Worm (Caenorhabditis elegans): ENCODE results near the gene C01G10.7.

Gene C01G10.7

DNA sequence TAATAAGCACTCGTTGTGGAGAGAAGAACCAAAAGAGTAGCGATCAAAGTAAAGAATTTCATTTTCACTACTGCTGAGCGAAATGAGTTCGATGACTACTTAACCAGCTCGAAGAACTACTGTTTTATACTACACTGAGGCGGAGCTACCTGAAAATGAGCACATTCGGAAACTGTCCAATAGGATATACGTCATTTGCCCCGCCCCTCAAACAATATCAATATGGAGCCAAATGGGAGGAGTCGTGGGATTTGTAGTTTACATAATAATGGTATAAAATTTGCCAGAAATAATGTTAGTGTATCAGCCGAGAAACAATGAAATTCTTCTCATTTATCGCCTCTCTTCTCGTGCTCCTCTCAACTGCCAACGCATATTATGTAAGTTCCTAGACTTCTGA is 3.9 kb downstream of the C01G10.7 start, which contains the start of the genes C01G10.5 and C01G10.4:
Gene C01G10.5, minus strand, starts transcription at position 101 of the 400 bp plus-strand sequence.
Gene C01G10.4, plus strand, starts transcription at position 303 of the 400 bp plus-strand sequence.
- TF ChIP-seq zip-5 (tag; optimal IDR thresholded peaks at IDR 0.05), result no peak
- TF ChIP-seq eyg-1 (tag; optimal IDR thresholded peaks at IDR 0.05), result no peak
- TF ChIP-seq fax-1 (tag; optimal IDR thresholded peaks at IDR 0.05), result no peak
- TF ChIP-seq pat-9 (tag; optimal IDR thresholded peaks at IDR 0.05), result no peak
- no peak for TF ChIP-seq ets-4 (tag; optimal IDR thresholded peaks at IDR 0.05)
- no peak for TF ChIP-seq madf-2 (tag; optimal IDR thresholded peaks at IDR 0.05)
- TF ChIP-seq ceh-48 (tag; optimal IDR thresholded peaks at IDR 0.05), result no peak
- TF ChIP-seq gmeb-2 (tag; optimal IDR thresholded peaks at IDR 0.05), result no peak
- no peak for TF ChIP-seq ceh-31 (tag; optimal IDR thresholded peaks at IDR 0.05)
- no peak for TF ChIP-seq ref-2 (tag; optimal IDR thresholded peaks at IDR 0.05)
- TF ChIP-seq K02D7.2 (tag; optimal IDR thresholded peaks at IDR 0.05), result no peak
- no peak for TF ChIP-seq tbx-7 (tag; optimal IDR thresholded peaks at IDR 0.05)
- TF ChIP-seq unc-3 (GFP tag; conservative IDR thresholded peaks at IDR 0.05), result no peak
- TF ChIP-seq unc-3 (tag; optimal IDR thresholded peaks at IDR 0.05), result no peak
- TF ChIP-seq C08G9.2 (tag; optimal IDR thresholded peaks at IDR 0.05), result no peak
- no peak for TF ChIP-seq ceh-9 (tag; optimal IDR thresholded peaks at IDR 0.05)
- TF ChIP-seq sox-4 (tag; optimal IDR thresholded peaks at IDR 0.05), result no peak
- no peak for TF ChIP-seq ceh-2 (tag; optimal IDR thresholded peaks at IDR 0.05)
- no peak for TF ChIP-seq pag-3 (tag; optimal IDR thresholded peaks at IDR 0.05; ENCODE audit: borderline replicate concordance)

DNA sequence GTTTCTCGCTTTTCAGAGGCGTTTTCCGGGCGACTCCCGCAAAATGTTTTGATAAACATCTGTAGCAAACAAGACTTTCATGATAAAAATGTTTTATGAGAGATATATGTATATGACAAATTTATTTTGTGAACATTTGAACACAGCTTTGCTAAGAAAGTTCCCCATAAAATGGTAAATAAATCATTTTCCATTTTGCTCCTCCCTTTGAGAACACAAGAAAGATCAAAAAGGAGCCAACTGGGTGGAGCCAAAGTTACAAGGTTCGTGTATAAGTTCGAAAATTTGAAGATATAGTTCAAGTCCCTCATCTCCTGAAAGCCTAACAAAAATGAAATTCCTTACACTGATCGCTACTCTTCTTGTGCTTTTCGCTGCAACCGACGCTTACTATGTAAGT is 4.9 kb downstream of the C01G10.7 start, which contains the start of gene C01G10.17:
Gene C01G10.17, plus strand, starts transcription at position 301 of the 400 bp plus-strand sequence.
- TF ChIP-seq ahr-1 (tag; optimal IDR thresholded peaks at IDR 0.05) (no peak), K09A11.1 (tag; optimal IDR thresholded peaks at IDR 0.05; ENCODE audit: insufficient read depth) (no peak), ceh-18 (tag; optimal IDR thresholded peaks at IDR 0.05) (no peak), elt-4 (tag; optimal IDR thresholded peaks at IDR 0.05) (no peak), eyg-1 (tag; optimal IDR thresholded peaks at IDR 0.05) (no peak), fkh-6 (tag; optimal IDR thresholded peaks at IDR 0.05) (no peak), odd-2 (tag; optimal IDR thresholded peaks at IDR 0.05) (no peak), hlh-13 (GFP tag; optimal IDR thresholded peaks at IDR 0.05) (no peak), nhr-232 (tag; optimal IDR thresholded peaks at IDR 0.05) (no peak)

DNA sequence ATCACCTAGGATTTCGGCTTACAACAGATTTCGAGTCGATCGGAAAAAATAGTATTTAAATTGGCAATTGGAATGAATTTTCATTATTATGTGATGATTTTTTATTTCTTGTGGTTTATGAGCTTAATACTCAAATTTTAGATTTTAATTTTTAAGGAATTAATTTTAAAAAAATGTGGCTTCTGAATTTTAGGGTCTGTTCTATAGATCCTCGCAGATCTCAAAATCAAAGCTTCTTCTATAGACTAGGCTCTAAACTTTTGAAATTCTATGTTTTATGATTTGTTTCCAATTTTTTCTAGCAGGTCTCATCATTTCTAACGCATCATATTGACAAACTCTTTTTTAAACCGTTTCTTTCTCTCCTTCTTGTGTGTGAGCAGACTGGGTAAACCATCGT is 7.1 kb downstream of the C01G10.7 start, which contains the start of gene txt-12:
Gene txt-12, plus strand, starts transcription at position 301 of the 400 bp plus-strand sequence.
- TF ChIP-seq hlh-30 (tag; optimal IDR thresholded peaks at IDR 0.05; ENCODE audit: insufficient read depth) (no peak), unc-3 (GFP tag; conservative IDR thresholded peaks at IDR 0.05) (no peak), unc-3 (tag; optimal IDR thresholded peaks at IDR 0.05) (no peak), ref-2 (tag; optimal IDR thresholded peaks at IDR 0.05) (no peak), K02D7.2 (tag; optimal IDR thresholded peaks at IDR 0.05) (no peak), hlh-8 (tag; optimal IDR thresholded peaks at IDR 0.05) (no peak), ceh-34 (tag; optimal IDR thresholded peaks at IDR 0.05) (no peak), C38D4.7 (GFP tag; optimal IDR thresholded peaks at IDR 0.05) (no peak), hlh-15 (tag; optimal IDR thresholded peaks at IDR 0.05) (no peak)

DNA sequence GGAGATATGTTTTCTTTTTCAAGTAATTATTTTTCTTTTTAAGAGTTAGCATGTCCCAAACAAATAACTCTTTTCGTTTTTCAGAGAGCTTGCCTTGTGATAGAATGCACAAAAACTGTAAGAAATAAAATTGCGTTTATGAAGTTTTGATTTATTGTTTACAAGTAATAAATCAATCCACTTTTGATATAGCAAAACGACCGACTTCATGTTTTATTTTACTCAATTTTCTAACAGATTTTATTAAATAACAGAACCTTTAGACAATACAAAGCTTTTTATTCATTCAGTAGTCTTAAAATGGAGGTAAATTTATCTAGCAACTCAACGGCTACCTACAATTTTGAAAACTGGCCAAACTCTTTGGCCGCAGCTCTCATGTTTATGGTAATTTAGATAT is 9.2 kb downstream of the C01G10.7 start, which contains the start of gene srx-78:
Gene srx-78, plus strand, starts transcription at position 301 of the 400 bp plus-strand sequence.
- no peak for TF ChIP-seq nhr-11 (tag; optimal IDR thresholded peaks at IDR 0.05)
- no peak for TF ChIP-seq ceh-24 (tag; optimal IDR thresholded peaks at IDR 0.05)
- no peak for TF ChIP-seq eyg-1 (tag; optimal IDR thresholded peaks at IDR 0.05)
- no peak for TF ChIP-seq tbx-2 (tag; optimal IDR thresholded peaks at IDR 0.05)
- no peak for TF ChIP-seq C38D4.7 (GFP tag; optimal IDR thresholded peaks at IDR 0.05)
- TF ChIP-seq hlh-30 (tag; optimal IDR thresholded peaks at IDR 0.05; ENCODE audit: insufficient read depth), result no peak
- no peak for TF ChIP-seq hlh-8 (tag; optimal IDR thresholded peaks at IDR 0.05)

DNA sequence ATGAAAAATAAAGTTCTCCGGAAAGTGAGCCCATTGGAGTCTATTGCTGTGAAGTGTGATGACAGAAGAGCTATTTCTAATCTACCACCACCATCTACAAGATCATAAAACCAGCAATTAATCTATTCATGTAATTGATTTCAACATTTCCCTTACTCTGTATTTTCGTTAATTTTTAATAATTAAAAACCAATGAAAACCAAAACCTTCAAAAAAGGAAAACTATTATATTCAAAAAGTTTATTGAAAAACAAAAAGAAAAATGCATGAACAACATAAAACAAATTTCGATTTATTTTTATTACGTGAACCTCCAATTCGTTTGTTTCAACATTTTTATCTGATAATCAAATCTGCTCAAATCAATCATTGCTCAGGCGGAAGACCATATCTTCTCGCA is 13.9 kb downstream of the C01G10.7 start, which contains the start of gene C01G10.1:
Gene C01G10.1, plus strand, starts transcription at position 301 of the 400 bp plus-strand sequence.
- TF ChIP-seq ceh-9 (tag; optimal IDR thresholded peaks at IDR 0.05) (no peak), ceh-6 (GFP tag; optimal IDR thresholded peaks at IDR 0.05) (no peak), syd-9 (tag; optimal IDR thresholded peaks at IDR 0.05) (no peak), pqm-1 (tag; optimal IDR thresholded peaks at IDR 0.05) (no peak), lin-11 (tag; optimal IDR thresholded peaks at IDR 0.05) (no peak), pha-2 (tag; optimal IDR thresholded peaks at IDR 0.05) (no peak)

Measured in whole organism, late embryonic.